Worm (Caenorhabditis elegans): Measurements from ENCODE around the gene F41B4.3.

ce11 chrX:6790457-6790856 is 45.5 kb downstream of the F41B4.3 start:
- no peak for TF ChIP-seq ama-1 (optimal IDR thresholded peaks at IDR 0.05)
- no peak for TF ChIP-seq ets-7 (tag; optimal IDR thresholded peaks at IDR 0.05)
- no peak for TF ChIP-seq sea-1 (GFP tag; conservative IDR thresholded peaks at IDR 0.05)
- TF ChIP-seq aly-1 (tag; optimal IDR thresholded peaks at IDR 0.05), result no peak
- TF ChIP-seq hmg-4 (GFP tag; optimal IDR thresholded peaks at IDR 0.05), result no peak
- no peak for TF ChIP-seq tra-4 (tag; optimal IDR thresholded peaks at IDR 0.05)
- no peak for TF ChIP-seq tbx-37 (GFP tag; conservative IDR thresholded peaks at IDR 0.05)
- no peak for TF ChIP-seq flt-1 (GFP tag; IDR thresholded peaks at IDR 0.05)
- TF ChIP-seq F13C5.2 (tag; optimal IDR thresholded peaks at IDR 0.05), result no peak
- no peak for TF ChIP-seq hmbx-1 (tag; optimal IDR thresholded peaks at IDR 0.05)
- no peak for TF ChIP-seq pes-1 (GFP tag; IDR thresholded peaks at IDR 0.05)
- TF ChIP-seq ceh-13 (GFP tag; optimal IDR thresholded peaks at IDR 0.05), result no peak
